Worm (Caenorhabditis elegans): ENCODE data around the gene C55B6.5.

C55B6.5 gene

DNA sequence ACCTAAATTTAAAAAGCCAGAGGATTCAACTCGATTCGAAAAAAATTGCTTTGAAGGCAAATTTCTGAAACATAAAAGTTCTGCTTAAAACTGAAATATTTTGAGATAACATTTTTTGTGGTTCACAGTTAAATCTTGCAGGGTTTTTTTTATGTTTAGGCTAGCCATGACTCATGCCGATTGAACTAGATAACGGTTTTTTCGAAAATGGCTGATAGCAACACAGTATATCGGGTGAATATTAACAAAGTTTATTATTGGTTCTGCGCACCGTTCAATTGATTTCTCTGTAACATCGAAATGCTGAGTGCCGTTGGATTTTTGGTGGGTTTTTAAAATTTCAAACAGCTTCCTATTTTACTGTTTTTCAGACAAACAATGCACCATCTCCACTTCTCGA, 27.8 kb downstream of the C55B6.5 start, which contains the start of gene F43E12.1:
Gene F43E12.1, plus strand, starts transcription at position 301 of the 400 bp plus-strand sequence.
- TF ChIP-seq flt-1 (GFP tag; IDR thresholded peaks at IDR 0.05) (no peak), pes-1 (GFP tag; IDR thresholded peaks at IDR 0.05) (no peak), F13C5.2 (tag; optimal IDR thresholded peaks at IDR 0.05) (no peak), sea-1 (GFP tag; conservative IDR thresholded peaks at IDR 0.05) (no peak), tra-4 (tag; optimal IDR thresholded peaks at IDR 0.05) (no peak), tbx-11 (GFP tag; IDR thresholded peaks at IDR 0.05) (no peak), tbx-37 (GFP tag; conservative IDR thresholded peaks at IDR 0.05) (no peak), B0310.2 (tag; optimal IDR thresholded peaks at IDR 0.05) (no peak), aly-1 (tag; optimal IDR thresholded peaks at IDR 0.05) (no peak), ama-1 (optimal IDR thresholded peaks at IDR 0.05) (no peak), hmbx-1 (tag; optimal IDR thresholded peaks at IDR 0.05) (no peak), scrt-1 (GFP tag; IDR thresholded peaks at IDR 0.05) (no peak), ceh-13 (GFP tag; optimal IDR thresholded peaks at IDR 0.05) (no peak), hnd-1 (tag; optimal IDR thresholded peaks at IDR 0.05) (no peak), ceh-36 (tag; optimal IDR thresholded peaks at IDR 0.05) (no peak), hmg-4 (GFP tag; optimal IDR thresholded peaks at IDR 0.05) (no peak), ets-7 (tag; optimal IDR thresholded peaks at IDR 0.05) (no peak)

DNA sequence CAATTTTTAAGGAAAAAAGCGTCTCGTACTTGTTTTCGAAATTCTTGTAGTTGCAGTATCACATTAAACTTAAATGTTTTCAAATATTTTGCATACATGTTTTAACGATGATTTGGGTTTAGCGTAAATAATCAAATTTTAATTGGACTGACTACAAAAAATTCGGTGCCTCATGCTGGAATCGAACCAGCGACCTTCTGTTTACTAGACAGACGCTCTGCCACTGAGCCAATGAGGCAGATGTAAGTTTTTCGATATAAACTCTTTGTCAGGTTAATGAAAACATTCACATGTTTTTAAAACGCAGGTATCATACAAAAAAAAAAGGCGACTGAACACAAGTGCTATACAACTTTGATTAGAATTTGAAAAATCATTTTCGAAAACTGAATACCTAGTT, 28.3 kb downstream of the C55B6.5 start:
- TF ChIP-seq tra-4 (tag; optimal IDR thresholded peaks at IDR 0.05) (no peak), pes-1 (GFP tag; IDR thresholded peaks at IDR 0.05) (no peak), hmbx-1 (tag; optimal IDR thresholded peaks at IDR 0.05) (no peak), ceh-36 (tag; optimal IDR thresholded peaks at IDR 0.05) (no peak), tbx-11 (GFP tag; IDR thresholded peaks at IDR 0.05) (no peak), F13C5.2 (tag; optimal IDR thresholded peaks at IDR 0.05) (no peak), ceh-13 (GFP tag; optimal IDR thresholded peaks at IDR 0.05) (no peak), flt-1 (GFP tag; IDR thresholded peaks at IDR 0.05) (no peak), scrt-1 (GFP tag; IDR thresholded peaks at IDR 0.05) (no peak), aly-1 (tag; optimal IDR thresholded peaks at IDR 0.05) (no peak), tbx-37 (GFP tag; conservative IDR thresholded peaks at IDR 0.05) (no peak), sea-1 (GFP tag; conservative IDR thresholded peaks at IDR 0.05) (no peak), hmg-4 (GFP tag; optimal IDR thresholded peaks at IDR 0.05) (no peak)

DNA sequence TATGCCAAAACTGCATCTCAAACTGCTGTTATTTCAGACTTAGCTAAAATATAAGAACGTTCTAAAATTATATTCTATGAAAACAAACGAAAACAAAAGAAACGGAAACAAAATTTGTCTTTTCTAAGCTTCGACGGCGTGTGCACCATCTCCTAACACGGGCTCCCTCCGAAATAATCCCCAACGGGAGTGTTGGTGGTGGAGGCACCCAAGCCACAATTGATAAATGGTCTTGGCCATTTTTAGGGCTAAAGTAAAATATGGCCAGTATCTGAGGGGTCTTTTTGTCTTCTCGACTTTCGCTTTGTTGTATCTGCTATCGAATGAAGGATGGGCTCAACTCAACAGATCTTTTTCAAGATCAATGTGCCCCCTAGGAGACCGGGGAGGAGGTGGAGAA, 29.7 kb downstream of the C55B6.5 start:
- no peak for TF ChIP-seq ceh-13 (GFP tag; optimal IDR thresholded peaks at IDR 0.05)
- TF ChIP-seq aly-1 (tag; optimal IDR thresholded peaks at IDR 0.05), result no peak
- no peak for TF ChIP-seq B0310.2 (tag; optimal IDR thresholded peaks at IDR 0.05)
- no peak for TF ChIP-seq hmg-4 (GFP tag; optimal IDR thresholded peaks at IDR 0.05)
- no peak for TF ChIP-seq hnd-1 (tag; optimal IDR thresholded peaks at IDR 0.05)
- no peak for TF ChIP-seq flt-1 (GFP tag; IDR thresholded peaks at IDR 0.05)
- no peak for TF ChIP-seq ceh-36 (tag; optimal IDR thresholded peaks at IDR 0.05)
- TF ChIP-seq hmbx-1 (tag; optimal IDR thresholded peaks at IDR 0.05), result no peak

DNA sequence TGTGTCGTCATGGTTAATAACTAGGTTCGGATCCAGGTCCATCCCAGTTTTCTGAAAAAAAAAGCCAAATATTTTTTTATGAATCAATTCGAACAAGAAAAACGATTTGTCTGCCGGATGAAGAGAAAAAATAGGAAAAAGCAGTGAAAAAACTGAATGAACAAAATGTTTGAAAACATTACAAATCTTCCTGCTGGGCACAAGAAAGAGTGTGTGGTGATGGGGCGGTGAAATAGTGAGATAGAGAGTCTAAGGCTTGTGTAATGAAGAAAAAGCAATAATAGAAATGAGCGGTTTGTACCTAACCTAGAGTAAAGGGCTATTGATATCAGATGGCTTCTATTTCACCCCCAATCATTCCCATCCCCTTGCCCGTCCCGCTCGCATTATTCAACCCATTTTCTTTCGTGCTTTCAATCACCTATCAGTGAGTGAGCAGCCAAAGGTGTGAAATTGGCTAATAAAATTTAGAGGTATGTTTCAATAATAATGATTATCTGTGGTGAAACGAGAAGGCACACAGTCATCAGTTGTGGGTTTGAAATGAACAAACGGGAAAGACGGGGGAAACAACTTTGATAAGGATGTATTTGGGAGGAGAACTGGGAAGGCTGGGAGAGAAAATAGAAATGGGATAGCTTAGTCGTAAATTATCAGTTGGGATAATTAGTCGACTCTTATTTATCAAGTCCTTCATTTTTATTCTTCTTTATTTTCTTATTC, 34.4 kb downstream of the C55B6.5 start, which contains the start of gene bar-1:
Gene bar-1, minus strand, starts transcription at position 51 of the 723 bp plus-strand sequence.
- no peak for TF ChIP-seq flt-1 (GFP tag; IDR thresholded peaks at IDR 0.05)
- no peak for TF ChIP-seq sea-1 (GFP tag; conservative IDR thresholded peaks at IDR 0.05)
- no peak for TF ChIP-seq ama-1 (optimal IDR thresholded peaks at IDR 0.05)

DNA sequence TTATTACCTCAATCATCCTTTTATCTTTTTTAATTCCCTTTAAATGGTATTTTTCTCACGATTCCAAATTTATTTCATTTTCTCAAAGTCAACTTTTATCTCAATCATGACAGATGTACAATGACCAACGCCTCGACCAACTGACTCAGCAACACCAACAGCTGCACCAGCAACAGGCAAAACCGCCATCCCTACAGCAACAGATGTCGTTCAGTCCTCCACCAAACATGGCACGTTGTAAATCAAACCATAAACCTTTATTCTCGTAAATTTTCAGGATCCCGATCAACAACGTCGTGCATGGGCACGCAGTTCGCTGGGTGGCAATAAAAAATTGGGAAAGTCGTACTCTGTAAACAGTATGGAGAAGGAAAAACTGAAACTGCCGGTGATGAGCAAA, 42.3 kb downstream of the C55B6.5 start:
- TF ChIP-seq ceh-13 (GFP tag; optimal IDR thresholded peaks at IDR 0.05), result no peak
- TF ChIP-seq pes-1 (GFP tag; IDR thresholded peaks at IDR 0.05), result no peak
- no peak for TF ChIP-seq flt-1 (GFP tag; IDR thresholded peaks at IDR 0.05)
- no peak for TF ChIP-seq aly-1 (tag; optimal IDR thresholded peaks at IDR 0.05)
- TF ChIP-seq ets-7 (tag; optimal IDR thresholded peaks at IDR 0.05), result no peak
- no peak for TF ChIP-seq B0310.2 (tag; optimal IDR thresholded peaks at IDR 0.05)
- no peak for TF ChIP-seq tbx-37 (GFP tag; conservative IDR thresholded peaks at IDR 0.05)
- no peak for TF ChIP-seq hmg-4 (GFP tag; optimal IDR thresholded peaks at IDR 0.05)
- TF ChIP-seq F13C5.2 (tag; optimal IDR thresholded peaks at IDR 0.05), result no peak
- TF ChIP-seq ceh-36 (tag; optimal IDR thresholded peaks at IDR 0.05), result no peak
- no peak for TF ChIP-seq hmbx-1 (tag; optimal IDR thresholded peaks at IDR 0.05)
- TF ChIP-seq ama-1 (optimal IDR thresholded peaks at IDR 0.05), result no peak
- TF ChIP-seq tbx-11 (GFP tag; IDR thresholded peaks at IDR 0.05), result no peak
- no peak for TF ChIP-seq scrt-1 (GFP tag; IDR thresholded peaks at IDR 0.05)
- no peak for TF ChIP-seq sea-1 (GFP tag; conservative IDR thresholded peaks at IDR 0.05)
- TF ChIP-seq tra-4 (tag; optimal IDR thresholded peaks at IDR 0.05), result no peak
- TF ChIP-seq hnd-1 (tag; optimal IDR thresholded peaks at IDR 0.05), result no peak

DNA sequence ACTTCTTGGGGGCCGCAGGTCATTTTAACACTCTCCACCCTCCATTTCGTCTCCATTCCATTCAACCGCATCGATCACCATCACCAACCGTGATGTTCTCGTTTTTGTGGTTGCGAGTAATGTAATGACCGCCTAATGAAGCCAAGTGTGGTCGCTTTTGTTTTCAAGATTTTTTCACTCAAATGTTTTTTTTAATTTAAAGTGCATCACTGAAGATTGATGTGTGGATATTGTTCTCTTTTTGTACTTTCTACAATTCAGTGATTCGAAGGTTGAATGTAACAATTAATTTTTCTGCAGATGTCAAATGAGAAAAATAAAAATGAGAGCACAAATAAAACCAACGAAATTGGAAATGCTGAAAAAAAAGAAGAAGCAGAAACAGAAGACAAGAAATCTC, 46.4 kb downstream of the C55B6.5 start, which contains the start of gene pgp-10:
Gene pgp-10, plus strand, starts transcription at position 301 of the 400 bp plus-strand sequence.
- TF ChIP-seq F13C5.2 (tag; optimal IDR thresholded peaks at IDR 0.05) (no peak), hmbx-1 (tag; optimal IDR thresholded peaks at IDR 0.05) (no peak), flt-1 (GFP tag; IDR thresholded peaks at IDR 0.05) (no peak), ets-7 (tag; optimal IDR thresholded peaks at IDR 0.05) (no peak), scrt-1 (GFP tag; IDR thresholded peaks at IDR 0.05) (no peak), hmg-4 (GFP tag; optimal IDR thresholded peaks at IDR 0.05) (no peak), aly-1 (tag; optimal IDR thresholded peaks at IDR 0.05) (no peak), ceh-13 (GFP tag; optimal IDR thresholded peaks at IDR 0.05) (no peak), ama-1 (optimal IDR thresholded peaks at IDR 0.05) (no peak), tbx-11 (GFP tag; IDR thresholded peaks at IDR 0.05) (no peak)

DNA sequence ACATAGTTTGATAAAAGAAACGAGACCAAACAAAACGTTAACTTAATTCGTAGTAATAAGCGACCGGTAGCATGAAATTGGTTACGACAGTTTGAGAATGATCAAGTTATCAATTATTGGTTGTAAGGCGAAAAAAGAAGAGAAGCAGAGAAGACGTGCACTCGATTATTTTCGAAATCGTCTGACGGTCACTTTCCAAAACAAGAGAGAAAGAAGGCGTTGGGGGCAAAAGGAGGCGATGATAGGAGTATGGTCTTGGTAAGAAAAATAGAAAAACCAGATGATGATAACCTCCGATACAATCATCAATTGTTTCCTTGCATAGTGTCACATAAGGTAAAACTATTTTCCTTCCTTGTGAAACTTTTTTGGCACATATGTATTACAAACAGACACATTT, 47.6 kb downstream of the C55B6.5 start:
- TF ChIP-seq hmbx-1 (tag; optimal IDR thresholded peaks at IDR 0.05) (no peak), hmg-4 (GFP tag; optimal IDR thresholded peaks at IDR 0.05) (no peak), hnd-1 (tag; optimal IDR thresholded peaks at IDR 0.05) (no peak), aly-1 (tag; optimal IDR thresholded peaks at IDR 0.05) (no peak), tra-4 (tag; optimal IDR thresholded peaks at IDR 0.05) (no peak), ceh-13 (GFP tag; optimal IDR thresholded peaks at IDR 0.05) (no peak), flt-1 (GFP tag; IDR thresholded peaks at IDR 0.05) (no peak), F13C5.2 (tag; optimal IDR thresholded peaks at IDR 0.05) (no peak), B0310.2 (tag; optimal IDR thresholded peaks at IDR 0.05) (no peak), pes-1 (GFP tag; IDR thresholded peaks at IDR 0.05) (no peak), tbx-11 (GFP tag; IDR thresholded peaks at IDR 0.05) (no peak), sea-1 (GFP tag; conservative IDR thresholded peaks at IDR 0.05) (no peak), scrt-1 (GFP tag; IDR thresholded peaks at IDR 0.05) (no peak), ceh-36 (tag; optimal IDR thresholded peaks at IDR 0.05) (no peak)

All from whole organism, early embryonic.